Fruit fly (Drosophila melanogaster) whole organism, embryonic: Measurements from ENCODE around the gene Gr5a.

ENCODE experiments used
- Adf1 ChIP-seq: fragments of 200-800 bp; sonication (Bioruptor generic); IDR thresholded peaks from 2 replicates; pipeline ENCODE4 v1.3.6; 2022; ENCODE audit warnings: missing biosample characterization, missing genetic modification characterization
- Atf6 ChIP-seq: fragments of 200-800 bp; sonication (Bioruptor generic); IDR thresholded peaks from 2 replicates; pipeline ENCODE4 v1.3.6; 2022; ENCODE audit warnings: missing biosample characterization, missing genetic modification characterization
- CG10209 ChIP-seq: fragments of 200-800 bp; sonication (Bioruptor generic); optimal IDR thresholded peaks from 3 replicates; lab custom pipeline; 2017; ENCODE audit warnings: missing biosample characterization, mild to moderate bottlenecking, missing genetic modification characterization, missing genetic modification reagents
- CG11696 ChIP-seq: fragments of 200-800 bp; sonication (Bioruptor generic); IDR thresholded peaks from 2 replicates; pipeline ENCODE4 v1.3.6; 2022; ENCODE audit warnings: missing biosample characterization, missing genetic modification characterization
- CG13296 ChIP-seq: fragments of 200-800 bp; sonication (Bioruptor generic); optimal IDR thresholded peaks from 3 replicates; lab custom pipeline; 2018; ENCODE audit warnings: missing biosample characterization, mild to moderate bottlenecking, missing genetic modification characterization
- CG15011 ChIP-seq: fragments of 200-800 bp; sonication (Bioruptor generic); optimal IDR thresholded peaks from 3 replicates; lab custom pipeline; 2018; ENCODE audit warnings: missing biosample characterization, mild to moderate bottlenecking, missing genetic modification characterization
- CG1647 ChIP-seq: fragments of 200-800 bp; sonication (Bioruptor generic); optimal IDR thresholded peaks from 3 replicates; lab custom pipeline; 2016; ENCODE audit warnings: missing biosample characterization, missing genetic modification characterization
- CG17385 ChIP-seq: fragments of 200-800 bp; sonication (Bioruptor generic); optimal IDR thresholded peaks from 3 replicates; lab custom pipeline; 2018; ENCODE audit warnings: missing biosample characterization, mild to moderate bottlenecking, missing genetic modification characterization
- CG1792 ChIP-seq: fragments of 200-800 bp; sonication (Bioruptor generic); optimal IDR thresholded peaks from 2 replicates; lab custom pipeline; 2016; ENCODE audit warnings: missing biosample characterization, missing genetic modification characterization
- CG31441 ChIP-seq: fragments of 200-800 bp; sonication (Bioruptor generic); IDR thresholded peaks from 2 replicates; pipeline ENCODE4 v1.3.6; 2022; ENCODE audit warnings: missing biosample characterization, missing genetic modification characterization
- CG32532 ChIP-seq: fragments of 200-800 bp; sonication (Bioruptor generic); IDR thresholded peaks from 2 replicates; pipeline ENCODE4 v1.3.6; 2022; ENCODE audit warnings: missing biosample characterization, missing genetic modification characterization
- CG3995 ChIP-seq: fragments of 200-800 bp; sonication (Bioruptor generic); optimal IDR thresholded peaks from 3 replicates; lab custom pipeline; 2016; ENCODE audit warnings: missing biosample characterization, missing genetic modification characterization
- CG4360 ChIP-seq: fragments of 200-800 bp; sonication (Bioruptor generic); IDR thresholded peaks from 2 replicates; pipeline ENCODE4 v1.3.6; 2022; ENCODE audit warnings: missing biosample characterization, missing genetic modification characterization
- CG4730 ChIP-seq: fragments of 200-800 bp; sonication (Bioruptor generic); IDR thresholded peaks from 2 replicates; pipeline ENCODE4 v1.3.6; 2022; ENCODE audit warnings: missing biosample characterization, missing genetic modification characterization
- CG6175 ChIP-seq: fragments of 200-800 bp; sonication (Bioruptor generic); IDR thresholded peaks from 3 replicates; pipeline ENCODE4 v1.3.6; 2022; ENCODE audit warnings: missing biosample characterization, missing genetic modification characterization
- CG6791 ChIP-seq: fragments of 200-800 bp; sonication (Bioruptor generic); IDR thresholded peaks from 3 replicates; pipeline ENCODE4 v1.3.6; 2022; ENCODE audit warnings: missing biosample characterization, missing genetic modification characterization; ENCODE audit not compliant: partially characterized antibody
- CG6854 ChIP-seq: fragments of 200-800 bp; sonication (Bioruptor generic); optimal IDR thresholded peaks from 3 replicates; lab custom pipeline; 2017; ENCODE audit warnings: missing biosample characterization, mild to moderate bottlenecking, missing genetic modification characterization
- CG9797 ChIP-seq: fragments of 200-800 bp; sonication (Bioruptor generic); optimal IDR thresholded peaks from 3 replicates; lab custom pipeline; 2018; ENCODE audit warnings: missing biosample characterization, mild to moderate bottlenecking, missing genetic modification characterization
- CG9876 ChIP-seq: fragments of 200-800 bp; sonication (Bioruptor generic); optimal IDR thresholded peaks from 2 replicates; lab custom pipeline; 2016; ENCODE audit warnings: missing biosample characterization, missing genetic modification characterization
- Dad ChIP-seq: fragments of 200-800 bp; sonication (Bioruptor generic); optimal IDR thresholded peaks from 3 replicates; lab custom pipeline; 2016; ENCODE audit warnings: missing biosample characterization, missing genetic modification characterization
- Eip74EF ChIP-seq, 2 experiments: fragments of 200-800 bp in 1 of 2; fragments of >200 bp in 1 of 2; sonication (Bioruptor generic) in 1 of 2; optimal IDR thresholded peaks; 2 replicates each; lab custom pipeline; 2017 to 2019; ENCODE audit warnings: missing biosample characterization in 2 of 2, missing genetic modification characterization in 2 of 2, mild to moderate bottlenecking in 1 of 2, moderate library complexity in 1 of 2
- Ets97D ChIP-seq: fragments of 200-800 bp; sonication (Bioruptor generic); optimal IDR thresholded peaks from 3 replicates; lab custom pipeline; 2016; ENCODE audit warnings: missing biosample characterization, missing genetic modification characterization
- HHEX ChIP-seq: fragments of 200-800 bp; sonication (Bioruptor generic); optimal IDR thresholded peaks from 3 replicates; lab custom pipeline; 2017; ENCODE audit warnings: missing biosample characterization, mild to moderate bottlenecking, missing genetic modification characterization, missing genetic modification reagents
- HLH54F ChIP-seq: fragments of 200-800 bp; sonication (Bioruptor generic); optimal IDR thresholded peaks from 3 replicates; lab custom pipeline; 2016; ENCODE audit warnings: missing biosample characterization, missing genetic modification characterization
- Hey ChIP-seq: fragments of 200-800 bp; sonication (Bioruptor generic); optimal IDR thresholded peaks from 3 replicates; lab custom pipeline; 2018; ENCODE audit warnings: missing biosample characterization, mild to moderate bottlenecking, missing genetic modification characterization
- Lpt ChIP-seq: fragments of >200 bp; optimal IDR thresholded peaks from 2 replicates; lab custom pipeline; 2018; ENCODE audit warnings: missing biosample characterization, missing genetic modification characterization
- Med ChIP-seq: fragments of 200-800 bp; sonication (Bioruptor generic); peaks from one replicate; lab custom pipeline; 2016; ENCODE audit warnings: missing biosample characterization, missing genetic modification characterization, mild to moderate bottlenecking, inconsistent platforms, moderate library complexity
- Mes4 ChIP-seq: fragments of 200-800 bp; sonication (Bioruptor generic); optimal IDR thresholded peaks from 2 replicates; lab custom pipeline; 2016; ENCODE audit warnings: missing biosample characterization, missing genetic modification characterization
- NfI ChIP-seq: fragments of 200-800 bp; sonication (Bioruptor generic); optimal IDR thresholded peaks from 3 replicates; lab custom pipeline; 2018; ENCODE audit warnings: missing biosample characterization, mild to moderate bottlenecking, missing genetic modification characterization, moderate library complexity
- Ravus ChIP-seq: fragments of 200-800 bp; sonication (Bioruptor generic); IDR thresholded peaks from 2 replicates; pipeline ENCODE4 v1.3.6; 2022; ENCODE audit warnings: missing biosample characterization, missing genetic modification characterization
- ac ChIP-seq: fragments of 200-800 bp; sonication (Bioruptor generic); optimal IDR thresholded peaks from 3 replicates; lab custom pipeline; 2017; ENCODE audit warnings: missing biosample characterization, mild to moderate bottlenecking, missing genetic modification characterization
- danr ChIP-seq: fragments of 200-800 bp; sonication (Bioruptor generic); IDR thresholded peaks from 2 replicates; pipeline ENCODE4 v1.3.6; 2022; ENCODE audit warnings: missing biosample characterization, missing genetic modification characterization
- disco-r ChIP-seq: fragments of 200-800 bp; sonication (Bioruptor generic); optimal IDR thresholded peaks from 2 replicates; lab custom pipeline; 2016; ENCODE audit warnings: missing biosample characterization, missing genetic modification characterization
- emc ChIP-seq: fragments of 200-800 bp; sonication (Bioruptor generic); optimal IDR thresholded peaks from 2 replicates; lab custom pipeline; 2016; ENCODE audit warnings: missing biosample characterization, missing genetic modification characterization
- eyg ChIP-seq: fragments of 200-800 bp; sonication (Bioruptor generic); optimal IDR thresholded peaks from 3 replicates; lab custom pipeline; 2016; ENCODE audit warnings: missing biosample characterization, missing genetic modification characterization
- gcm2 ChIP-seq: fragments of 200-800 bp; sonication (Bioruptor generic); optimal IDR thresholded peaks from 2 replicates; lab custom pipeline; 2016; ENCODE audit warnings: missing biosample characterization, missing genetic modification characterization
- gro ChIP-seq: fragments of 200-800 bp; sonication (Bioruptor generic); optimal IDR thresholded peaks from 2 replicates; lab custom pipeline; 2016; ENCODE audit warnings: missing biosample characterization, missing genetic modification characterization
- kay ChIP-seq: fragments of 200-800 bp; sonication (Bioruptor generic); optimal IDR thresholded peaks from 2 replicates; lab custom pipeline; 2016; ENCODE audit warnings: missing biosample characterization, missing genetic modification characterization
- lov ChIP-seq, 2 experiments: fragments of 200-800 bp in 1 of 2; fragments of >200 bp in 1 of 2; sonication (Bioruptor generic) in 1 of 2; IDR thresholded peaks in 1 of 2; optimal IDR thresholded peaks in 1 of 2; 2 replicates in 1 of 2; 3 replicates in 1 of 2; pipeline versions ENCODE4 v1.3.6 to Lab custom; 2017 to 2022; ENCODE audit warnings: missing biosample characterization in 1 of 2, missing genetic modification characterization in 1 of 2
- nmo ChIP-seq: fragments of 200-800 bp; sonication (Bioruptor generic); optimal IDR thresholded peaks from 2 replicates; lab custom pipeline; 2018; ENCODE audit warnings: missing biosample characterization, mild to moderate bottlenecking, missing genetic modification characterization, moderate library complexity
- pita ChIP-seq: fragments of 200-800 bp; sonication (Bioruptor generic); optimal IDR thresholded peaks from 2 replicates; lab custom pipeline; 2017; ENCODE audit warnings: missing biosample characterization, mild to moderate bottlenecking, missing genetic modification characterization
- pros ChIP-seq: fragments of 200-800 bp; sonication (Bioruptor generic); optimal IDR thresholded peaks from 3 replicates; lab custom pipeline; 2019; ENCODE audit warnings: missing biosample characterization, mild to moderate bottlenecking, missing genetic modification characterization, moderate library complexity
- pum ChIP-seq: fragments of 200-800 bp; sonication (Bioruptor generic); optimal IDR thresholded peaks from 2 replicates; lab custom pipeline; 2016; ENCODE audit warnings: missing biosample characterization, missing genetic modification characterization
- row ChIP-seq: fragments of 200-800 bp; sonication (Bioruptor generic); IDR thresholded peaks from 3 replicates; pipeline ENCODE4 v1.3.6; 2022; ENCODE audit warnings: missing biosample characterization, missing genetic modification characterization
- run ChIP-seq: fragments of 200-800 bp; sonication (Bioruptor generic); optimal IDR thresholded peaks from 3 replicates; lab custom pipeline; 2018; ENCODE audit warnings: missing biosample characterization, mild to moderate bottlenecking, missing genetic modification characterization
- scrt ChIP-seq: fragments of 200-800 bp; sonication (Bioruptor generic); optimal IDR thresholded peaks from 2 replicates; lab custom pipeline; 2018; ENCODE audit warnings: missing biosample characterization, mild to moderate bottlenecking, missing genetic modification characterization, moderate library complexity
- slou ChIP-seq: fragments of 200-800 bp; sonication (Bioruptor generic); optimal IDR thresholded peaks from 3 replicates; lab custom pipeline; 2016; ENCODE audit warnings: missing biosample characterization, missing genetic modification characterization
- stwl ChIP-seq: fragments of 200-800 bp; sonication (Bioruptor generic); optimal IDR thresholded peaks from 3 replicates; lab custom pipeline; 2018; ENCODE audit warnings: missing biosample characterization, mild to moderate bottlenecking, missing genetic modification characterization, moderate library complexity
- tgo ChIP-seq: fragments of 200-800 bp; sonication (Bioruptor generic); IDR thresholded peaks from 3 replicates; pipeline ENCODE4 v1.3.6; 2022; ENCODE audit warnings: missing biosample characterization, missing genetic modification characterization
- twi ChIP-seq: fragments of 200-800 bp; optimal IDR thresholded peaks from 2 replicates; lab custom pipeline; 2019; ENCODE audit warnings: missing biosample characterization, mild to moderate bottlenecking, missing genetic modification characterization, moderate library complexity
- unpg ChIP-seq: fragments of 200-800 bp; sonication (Bioruptor generic); optimal IDR thresholded peaks from 3 replicates; lab custom pipeline; 2018; ENCODE audit warnings: missing biosample characterization, mild to moderate bottlenecking, missing genetic modification characterization, moderate library complexity
- zfh1 ChIP-seq: fragments of 200-800 bp; sonication (Bioruptor generic); IDR thresholded peaks from 3 replicates; pipeline ENCODE4 v1.3.6; 2022; ENCODE audit warnings: missing biosample characterization, missing genetic modification characterization

Gene Gr5a

dm6 chrX:5665902-5666301, 14.5 kb upstream of the Gr5a start, which contains the start of the genes Sirt4 and CG4119 (continued):
- TF ChIP-seq CG31441 (GFP tag; lab: Robert Waterston, UW) = no peak
- no peak for TF ChIP-seq pita (GFP tag; lab: Kevin White, UChicago)
- peak; percentile 32 for TF ChIP-seq Dad (GFP tag; lab: Kevin White, UChicago)
- 0 out of 3 replicates have a peak, but pooled peaks have one; percentile 33 for TF ChIP-seq zfh1 (GFP tag; lab: Robert Waterston, UW)
- TF ChIP-seq CG17385 (GFP tag; lab: Kevin White, UChicago) = no peak
- TF ChIP-seq run (tag; lab: Kevin White, UChicago) = no peak
- no peak for TF ChIP-seq emc
- peak; percentile 72 for TF ChIP-seq Adf1 (GFP tag; lab: Robert Waterston, UW)
- TF ChIP-seq Eip74EF (GFP tag; optimal IDR thresholded peaks at IDR 0.05; lab: Kevin White, UChicago) = no peak
- peak; percentile 32 for TF ChIP-seq CG9797 (GFP tag; lab: Kevin White, UChicago)
- no peak for TF ChIP-seq pum (GFP tag; lab: Kevin White, UChicago)
- TF ChIP-seq CG1647 (GFP tag; lab: Kevin White, UChicago) = no peak
- peak; percentile 72 for TF ChIP-seq Ets97D
- TF ChIP-seq NfI (GFP tag; lab: Kevin White, UChicago) = no peak
- no peak for TF ChIP-seq CG4730 (GFP tag; lab: Robert Waterston, UW)
- TF ChIP-seq CG6854 (GFP tag; lab: Kevin White, UChicago) = no peak
- no peak for TF ChIP-seq CG15011 (GFP tag; lab: Kevin White, UChicago)
- peak; percentile 66 for TF ChIP-seq stwl (tag; lab: Kevin White, UChicago)
- TF ChIP-seq CG10209 (GFP tag; lab: Kevin White, UChicago) = no peak
- peak; percentile 16 for TF ChIP-seq CG3995 (GFP tag; lab: Kevin White, UChicago)
- TF ChIP-seq CG1792 (GFP tag; lab: Kevin White, UChicago) = peak; percentile 12
- TF ChIP-seq disco-r (GFP tag; lab: Kevin White, UChicago) = no peak
- no peak for TF ChIP-seq lov (optimal IDR thresholded peaks at IDR 0.05; lab: Kevin White, UChicago)
- no peak for TF ChIP-seq lov (GFP tag; IDR thresholded peaks at IDR 0.05; lab: Robert Waterston, UW)
- TF ChIP-seq ac (GFP tag; lab: Kevin White, UChicago) = no peak
- TF ChIP-seq unpg (GFP tag; lab: Kevin White, UChicago) = no peak
- TF ChIP-seq gcm2 (GFP tag; lab: Kevin White, UChicago) = no peak
- TF ChIP-seq Atf6 = no peak
- TF ChIP-seq HHEX = no peak
- no peak for TF ChIP-seq CG9876
- peak; percentile 55 for TF ChIP-seq nmo (GFP tag; lab: Kevin White, UChicago)
- TF ChIP-seq kay (GFP tag; lab: Kevin White, UChicago) = no peak
- TF ChIP-seq HLH54F = no peak
- peak; percentile 58; the same call in 1 of the 2 replicates for TF ChIP-seq CG32532 (GFP tag; lab: Robert Waterston, UW)
- TF ChIP-seq pros (GFP tag; lab: Kevin White, UChicago) = no peak
- no peak for TF ChIP-seq Mes4
- no peak for TF ChIP-seq CG11696 (GFP tag; lab: Robert Waterston, UW)
- no peak for TF ChIP-seq slou (GFP tag; lab: Kevin White, UChicago)
- no peak for TF ChIP-seq danr
- no peak for TF ChIP-seq CG13296 (GFP tag; lab: Kevin White, UChicago)
- TF ChIP-seq Lpt = no peak
- TF ChIP-seq gro (GFP tag; lab: Kevin White, UChicago) = peak; percentile 40
- TF ChIP-seq Ravus (GFP tag; lab: Robert Waterston, UW) = no peak
- TF ChIP-seq twi (tag; lab: Kevin White, UChicago) = peak; percentile 15
- peak; percentile 85 for TF ChIP-seq Med (GFP tag; lab: Kevin White, UChicago)
- peak; percentile 98 for TF ChIP-seq CG6791 (GFP tag; lab: Robert Waterston, UW)
- TF ChIP-seq row (GFP tag; lab: Robert Waterston, UW) = peak; percentile 60
- no peak for TF ChIP-seq eyg
- no peak for TF ChIP-seq tgo (GFP tag; lab: Robert Waterston, UW)
- no peak for TF ChIP-seq scrt (GFP tag; lab: Kevin White, UChicago)
- TF ChIP-seq Hey (tag; lab: Kevin White, UChicago) = no peak
- no peak for TF ChIP-seq CG4360 (GFP tag; lab: Robert Waterston, UW)
- no peak for TF ChIP-seq CG6175
